Fruit fly (Drosophila melanogaster) whole organism, embryonic: ENCODE measurements around the gene CtsF.

Source experiments
- CG10209 ChIP-seq: fragments of 200-800 bp; sonication (Bioruptor generic); optimal IDR thresholded peaks from 3 replicates; lab custom pipeline; 2017; ENCODE audit warnings: missing biosample characterization, mild to moderate bottlenecking, missing genetic modification characterization, missing genetic modification reagents
- CG1024 ChIP-seq: fragments of 200-800 bp; sonication (Bioruptor generic); IDR thresholded peaks from 2 replicates; pipeline ENCODE4 v1.3.6; 2022; ENCODE audit warnings: missing biosample characterization, missing genetic modification characterization
- CG10431 ChIP-seq: fragments of 200-800 bp; sonication (Bioruptor generic); optimal IDR thresholded peaks from 3 replicates; lab custom pipeline; 2018; ENCODE audit warnings: missing biosample characterization, mild to moderate bottlenecking, missing genetic modification characterization
- CG10654 ChIP-seq: fragments of 200-800 bp; sonication (Bioruptor generic); optimal IDR thresholded peaks from 2 replicates; lab custom pipeline; 2016; ENCODE audit warnings: missing biosample characterization, missing genetic modification characterization
- CG10959 ChIP-seq: fragments of 200-800 bp; sonication (Bioruptor generic); IDR thresholded peaks from 2 replicates; pipeline ENCODE4 v1.3.6; 2022; ENCODE audit warnings: missing biosample characterization, missing genetic modification characterization
- CG13424 ChIP-seq: fragments of 200-800 bp; sonication (Bioruptor generic); optimal IDR thresholded peaks from 2 replicates; lab custom pipeline; 2019; ENCODE audit warnings: missing biosample characterization, mild to moderate bottlenecking, missing genetic modification characterization, moderate library complexity
- CG17328 ChIP-seq: fragments of 200-800 bp; sonication (Bioruptor generic); IDR thresholded peaks from 2 replicates; pipeline ENCODE4 v1.3.6; 2022; ENCODE audit warnings: missing biosample characterization, missing genetic modification characterization
- CG17912 ChIP-seq: fragments of 200-800 bp; sonication (Bioruptor generic); optimal IDR thresholded peaks from 2 replicates; lab custom pipeline; 2018; ENCODE audit warnings: missing biosample characterization, mild to moderate bottlenecking, missing genetic modification characterization
- CG1792 ChIP-seq: fragments of 200-800 bp; sonication (Bioruptor generic); optimal IDR thresholded peaks from 2 replicates; lab custom pipeline; 2016; ENCODE audit warnings: missing biosample characterization, missing genetic modification characterization
- CG1832 ChIP-seq: fragments of 200-800 bp; sonication (Bioruptor generic); optimal IDR thresholded peaks from 2 replicates; lab custom pipeline; 2017; ENCODE audit warnings: missing biosample characterization, mild to moderate bottlenecking, missing genetic modification characterization, inconsistent platforms
- CG18764 ChIP-seq: fragments of 200-800 bp; sonication (Bioruptor generic); optimal IDR thresholded peaks from 3 replicates; lab custom pipeline; 2016; ENCODE audit warnings: missing biosample characterization, missing genetic modification characterization
- CG30403 ChIP-seq: fragments of 200-800 bp; sonication (Bioruptor generic); optimal IDR thresholded peaks from 3 replicates; lab custom pipeline; 2016; ENCODE audit warnings: missing biosample characterization, missing genetic modification characterization
- CG32532 ChIP-seq: fragments of 200-800 bp; sonication (Bioruptor generic); IDR thresholded peaks from 2 replicates; pipeline ENCODE4 v1.3.6; 2022; ENCODE audit warnings: missing biosample characterization, missing genetic modification characterization
- CG34224 ChIP-seq: fragments of 200-800 bp; sonication (Bioruptor generic); IDR thresholded peaks from 3 replicates; pipeline ENCODE4 v1.3.6; 2022; ENCODE audit warnings: missing biosample characterization, missing genetic modification characterization; ENCODE audit not compliant: partially characterized antibody
- CG3847 ChIP-seq: fragments of 200-800 bp; sonication (Bioruptor generic); IDR thresholded peaks from 2 replicates; pipeline ENCODE4 v1.3.6; 2022; ENCODE audit warnings: missing biosample characterization, missing genetic modification characterization
- CG43689 ChIP-seq: fragments of 200-800 bp; sonication (Bioruptor generic); IDR thresholded peaks from 2 replicates; pipeline ENCODE4 v1.3.6; 2022; ENCODE audit warnings: missing biosample characterization, missing genetic modification characterization
- CG8089 ChIP-seq: fragments of 200-800 bp; sonication (Bioruptor generic); optimal IDR thresholded peaks from 3 replicates; lab custom pipeline; 2016; ENCODE audit warnings: missing biosample characterization, missing genetic modification characterization
- E2f2 ChIP-seq: fragments of 200-800 bp; sonication (Bioruptor generic); IDR thresholded peaks from 2 replicates; pipeline ENCODE4 v1.3.6; 2022; ENCODE audit warnings: missing biosample characterization, missing genetic modification characterization
- Ets97D ChIP-seq: fragments of 200-800 bp; sonication (Bioruptor generic); optimal IDR thresholded peaks from 3 replicates; lab custom pipeline; 2016; ENCODE audit warnings: missing biosample characterization, missing genetic modification characterization
- GATAe ChIP-seq: fragments of 200-800 bp; sonication (Bioruptor generic); conservative IDR thresholded peaks from 2 replicates; pipeline ENCODE4 v1.3.6; 2022; ENCODE audit warnings: missing biosample characterization, missing genetic modification characterization
- Lpt ChIP-seq: fragments of >200 bp; optimal IDR thresholded peaks from 2 replicates; lab custom pipeline; 2018; ENCODE audit warnings: missing biosample characterization, missing genetic modification characterization
- Max ChIP-seq: fragments of 200-800 bp; sonication (Bioruptor generic); optimal IDR thresholded peaks from 2 replicates; lab custom pipeline; 2016; ENCODE audit warnings: missing biosample characterization, mild to moderate bottlenecking, missing genetic modification characterization
- Nf-YB ChIP-seq: fragments of 200-800 bp; sonication (Bioruptor generic); optimal IDR thresholded peaks from 3 replicates; lab custom pipeline; 2019; ENCODE audit warnings: missing biosample characterization, mild to moderate bottlenecking, missing genetic modification characterization, moderate library complexity
- Nf-YC ChIP-seq: fragments of 200-800 bp; optimal IDR thresholded peaks from 3 replicates; lab custom pipeline; 2019; ENCODE audit warnings: missing biosample characterization, mild to moderate bottlenecking, missing genetic modification characterization, moderate library complexity
- NfI ChIP-seq: fragments of 200-800 bp; sonication (Bioruptor generic); optimal IDR thresholded peaks from 3 replicates; lab custom pipeline; 2018; ENCODE audit warnings: missing biosample characterization, mild to moderate bottlenecking, missing genetic modification characterization, moderate library complexity
- Ssrp ChIP-seq: fragments of 200-800 bp; sonication (Bioruptor generic); optimal IDR thresholded peaks from 2 replicates; lab custom pipeline; 2018; ENCODE audit warnings: missing biosample characterization, mild to moderate bottlenecking, missing genetic modification characterization, moderate library complexity
- Xrp1 ChIP-seq: fragments of 200-800 bp; sonication (Bioruptor generic); IDR thresholded peaks from 2 replicates; pipeline ENCODE4 v1.3.6; 2022; ENCODE audit warnings: missing biosample characterization, missing genetic modification characterization
- YL-1 ChIP-seq: fragments of 200-800 bp; sonication (Bioruptor generic); optimal IDR thresholded peaks from 3 replicates; lab custom pipeline; 2017; ENCODE audit warnings: missing biosample characterization, mild to moderate bottlenecking, missing genetic modification characterization
- bcd ChIP-seq: fragments of 200-800 bp; sonication (Bioruptor generic); optimal IDR thresholded peaks from 2 replicates; lab custom pipeline; 2017; ENCODE audit warnings: missing biosample characterization, mild to moderate bottlenecking, missing genetic modification characterization
- caup ChIP-seq: fragments of 200-800 bp; sonication (Bioruptor generic); optimal IDR thresholded peaks from 3 replicates; lab custom pipeline; 2017; ENCODE audit warnings: missing biosample characterization, mild to moderate bottlenecking, missing genetic modification characterization, moderate library complexity; ENCODE audit not compliant: severe bottlenecking
- esg ChIP-seq: fragments of 200-800 bp; sonication (Bioruptor generic); conservative IDR thresholded peaks from 2 replicates; pipeline ENCODE4 v1.3.6; 2022; ENCODE audit warnings: missing biosample characterization, missing genetic modification characterization
- eyg ChIP-seq: fragments of 200-800 bp; sonication (Bioruptor generic); optimal IDR thresholded peaks from 3 replicates; lab custom pipeline; 2016; ENCODE audit warnings: missing biosample characterization, missing genetic modification characterization
- gcm ChIP-seq: fragments of 200-800 bp; sonication (Bioruptor generic); optimal IDR thresholded peaks from 2 replicates; lab custom pipeline; 2019; ENCODE audit warnings: missing biosample characterization, mild to moderate bottlenecking, missing genetic modification characterization, moderate library complexity
- gsb ChIP-seq: fragments of 200-800 bp; sonication (Bioruptor generic); IDR thresholded peaks from 2 replicates; pipeline ENCODE4 v1.3.6; 2022; ENCODE audit warnings: missing biosample characterization, missing genetic modification characterization
- gsb-n ChIP-seq: fragments of 200-800 bp; sonication (Bioruptor generic); optimal IDR thresholded peaks from 3 replicates; lab custom pipeline; 2018; ENCODE audit warnings: missing biosample characterization, mild to moderate bottlenecking, missing genetic modification characterization
- inv ChIP-seq: fragments of 200-800 bp; sonication (Bioruptor generic); IDR thresholded peaks from 2 replicates; pipeline ENCODE4 v1.3.6; 2022; ENCODE audit warnings: missing biosample characterization, missing genetic modification characterization; ENCODE audit not compliant: partially characterized antibody
- kay ChIP-seq: fragments of 200-800 bp; sonication (Bioruptor generic); optimal IDR thresholded peaks from 2 replicates; lab custom pipeline; 2016; ENCODE audit warnings: missing biosample characterization, missing genetic modification characterization
- knrl ChIP-seq: fragments of 200-800 bp; sonication (Bioruptor generic); IDR thresholded peaks from 3 replicates; pipeline ENCODE4 v1.3.6; 2022; ENCODE audit warnings: missing biosample characterization, missing genetic modification characterization; ENCODE audit not compliant: partially characterized antibody
- lmd ChIP-seq: fragments of 200-800 bp; sonication (Bioruptor generic); IDR thresholded peaks from 2 replicates; pipeline ENCODE4 v1.3.6; 2022; ENCODE audit warnings: missing biosample characterization, missing genetic modification characterization
- mam ChIP-seq: fragments of 200-800 bp; sonication (Bioruptor generic); optimal IDR thresholded peaks from 3 replicates; lab custom pipeline; 2016; ENCODE audit warnings: missing biosample characterization, missing genetic modification characterization
- oc ChIP-seq: fragments of 200-800 bp; sonication (Bioruptor generic); optimal IDR thresholded peaks from 2 replicates; lab custom pipeline; 2018; ENCODE audit warnings: missing biosample characterization, mild to moderate bottlenecking, missing genetic modification characterization, moderate library complexity
- pzg ChIP-seq: fragments of 200-800 bp; sonication (Bioruptor generic); optimal IDR thresholded peaks from 3 replicates; lab custom pipeline; 2018; ENCODE audit warnings: missing biosample characterization, mild to moderate bottlenecking, missing genetic modification characterization, moderate library complexity
- row ChIP-seq: fragments of 200-800 bp; sonication (Bioruptor generic); IDR thresholded peaks from 3 replicates; pipeline ENCODE4 v1.3.6; 2022; ENCODE audit warnings: missing biosample characterization, missing genetic modification characterization
- slbo ChIP-seq: fragments of 200-800 bp; sonication (Bioruptor generic); IDR thresholded peaks from 2 replicates; pipeline ENCODE4 v1.3.6; 2022; ENCODE audit warnings: missing biosample characterization, missing genetic modification characterization
- slp2 ChIP-seq: fragments of 200-800 bp; sonication (Bioruptor generic); optimal IDR thresholded peaks from 2 replicates; lab custom pipeline; 2016; ENCODE audit warnings: missing biosample characterization, missing genetic modification characterization
- tio ChIP-seq: fragments of 200-800 bp; sonication (Bioruptor generic); optimal IDR thresholded peaks from 2 replicates; lab custom pipeline; 2017; ENCODE audit warnings: missing biosample characterization, missing genetic modification characterization, inconsistent platforms
- unpg ChIP-seq: fragments of 200-800 bp; sonication (Bioruptor generic); optimal IDR thresholded peaks from 3 replicates; lab custom pipeline; 2018; ENCODE audit warnings: missing biosample characterization, mild to moderate bottlenecking, missing genetic modification characterization, moderate library complexity
- zen ChIP-seq: fragments of 200-800 bp; sonication (Bioruptor generic); optimal IDR thresholded peaks from 3 replicates; lab custom pipeline; 2018; ENCODE audit warnings: missing biosample characterization, mild to moderate bottlenecking, missing genetic modification characterization, moderate library complexity

Gene CtsF

dm6 chr3R:5263311-5264250, 12.0 kb upstream of the CtsF start (continued):
- peak; percentile 65 for TF ChIP-seq CG10654 (GFP tag; lab: Kevin White, UChicago)
- TF ChIP-seq CG17912 (GFP tag; lab: Kevin White, UChicago): peak; percentile 45
- peak; percentile 58; the same call in 1 of the 2 replicates for TF ChIP-seq E2f2 (GFP tag; lab: Robert Waterston, UW)
- peak; percentile 82 for TF ChIP-seq gcm
- peak; percentile 80 for TF ChIP-seq NfI (GFP tag; lab: Kevin White, UChicago)
- TF ChIP-seq CG43689 (GFP tag; lab: Robert Waterston, UW): 0 out of 2 replicates have a peak, but pooled peaks have one; percentile 42
- peak; percentile 74 for TF ChIP-seq Xrp1 (GFP tag; lab: Robert Waterston, UW)
- peak; percentile 87 for TF ChIP-seq Nf-YC (tag; lab: Kevin White, UChicago)
- TF ChIP-seq CG1024 (GFP tag; lab: Robert Waterston, UW): no peak
- peak; percentile 10 for TF ChIP-seq mam (GFP tag; lab: Kevin White, UChicago)
- no peak; the same call in 1 of the 2 replicates for TF ChIP-seq GATAe (GFP tag; lab: Robert Waterston, UW)
- TF ChIP-seq bcd: peak; percentile 86
- TF ChIP-seq kay (GFP tag; lab: Kevin White, UChicago): no peak
- TF ChIP-seq slbo (GFP tag; lab: Robert Waterston, UW): peak; percentile 76
- peak; percentile 78 for TF ChIP-seq gsb-n (tag; lab: Kevin White, UChicago)
- TF ChIP-seq CG3847 (GFP tag; lab: Robert Waterston, UW): peak; percentile 82
- TF ChIP-seq eyg: no peak
- TF ChIP-seq CG34224 (GFP tag; lab: Robert Waterston, UW): peak; percentile 37; the same call in 1 of the 3 replicates
- TF ChIP-seq CG1832 (GFP tag; lab: Kevin White, UChicago): no peak
- peak; percentile 91 for TF ChIP-seq CG10209 (GFP tag; lab: Kevin White, UChicago)
- no peak for TF ChIP-seq inv (GFP tag; lab: Robert Waterston, UW)
- peak; percentile 67 for TF ChIP-seq esg
- no peak for TF ChIP-seq knrl (GFP tag; lab: Robert Waterston, UW)
- TF ChIP-seq CG10431 (GFP tag; lab: Kevin White, UChicago): peak; percentile 13
- peak; percentile 62 for TF ChIP-seq YL-1 (GFP tag; lab: Kevin White, UChicago)
- peak; percentile 53 for TF ChIP-seq CG18764 (GFP tag; lab: Kevin White, UChicago)
- peak; percentile 0 for TF ChIP-seq pzg (GFP tag; lab: Kevin White, UChicago)
- TF ChIP-seq CG17328 (GFP tag; lab: Robert Waterston, UW): peak; percentile 55
- peak; percentile 88; the same call in 1 of the 2 replicates for TF ChIP-seq lmd
- TF ChIP-seq Ssrp: peak; percentile 87
- no peak for TF ChIP-seq Lpt (GFP tag; lab: Kevin White, UChicago)
- peak; percentile 50 for TF ChIP-seq oc
- TF ChIP-seq gsb (GFP tag; lab: Robert Waterston, UW): peak; percentile 63; the same call in 1 of the 2 replicates
- TF ChIP-seq Max (GFP tag; lab: Kevin White, UChicago): peak; percentile 69
- no peak for TF ChIP-seq CG8089 (GFP tag; lab: Kevin White, UChicago)
- peak; percentile 74 for TF ChIP-seq CG30403 (GFP tag; lab: Kevin White, UChicago)
- 0 out of 2 replicates have a peak, but pooled peaks have one; percentile 32 for TF ChIP-seq CG10959 (GFP tag; lab: Robert Waterston, UW)
- TF ChIP-seq tio (GFP tag; lab: Kevin White, UChicago): peak; percentile 56
- TF ChIP-seq CG1792 (GFP tag; lab: Kevin White, UChicago): no peak
- TF ChIP-seq Ets97D (GFP tag; lab: Kevin White, UChicago): no peak
- TF ChIP-seq slp2: no peak
- TF ChIP-seq row: peak; percentile 77
- TF ChIP-seq unpg (GFP tag; lab: Kevin White, UChicago): peak; percentile 83
- peak; percentile 72; the same call in 1 of the 2 replicates for TF ChIP-seq CG32532 (GFP tag; lab: Robert Waterston, UW)
- peak; percentile 71 for TF ChIP-seq Nf-YB (GFP tag; lab: Kevin White, UChicago)
- peak; percentile 73 for TF ChIP-seq zen (tag; lab: Kevin White, UChicago)
- TF ChIP-seq caup: peak; percentile 87
- peak; percentile 93 for TF ChIP-seq CG13424 (tag; lab: Kevin White, UChicago)
